Worm (Caenorhabditis elegans) whole organism, late embryonic: Measurements from ENCODE around the gene ssp-34.

Experiments
- F13H6.1 ChIP-seq: sonication (generic microtip); optimal IDR thresholded peaks from 2 replicates; lab custom pipeline; 2016; ENCODE audit warnings: missing genetic modification characterization, missing compliant biosample characterization
- ahr-1 ChIP-seq: sonication (generic microtip); optimal IDR thresholded peaks from 2 replicates; lab custom pipeline; 2016; ENCODE audit warnings: missing genetic modification characterization, missing compliant biosample characterization
- ama-1 ChIP-seq: fragments of 150-350 bp; optimal IDR thresholded peaks from 2 replicates; lab custom pipeline; 2014
- ceh-14 ChIP-seq: sonication (generic microtip); optimal IDR thresholded peaks from 2 replicates; lab custom pipeline; 2016; ENCODE audit warnings: missing genotype, missing genetic modification characterization, missing compliant biosample characterization
- ceh-19 ChIP-seq: fragments of 200-800 bp; sonication (Bioruptor generic); optimal IDR thresholded peaks from 2 replicates; lab custom pipeline; 2018; ENCODE audit warnings: mild to moderate bottlenecking, missing genetic modification characterization, missing compliant biosample characterization
- ceh-2 ChIP-seq: sonication (generic microtip); optimal IDR thresholded peaks from 2 replicates; lab custom pipeline; 2016; ENCODE audit warnings: missing genotype, missing genetic modification characterization, missing compliant biosample characterization
- ceh-31 ChIP-seq: sonication (generic microtip); optimal IDR thresholded peaks from 2 replicates; lab custom pipeline; 2016; ENCODE audit warnings: missing genetic modification characterization, missing compliant biosample characterization
- ceh-34 ChIP-seq: sonication (generic microtip); optimal IDR thresholded peaks from 2 replicates; lab custom pipeline; 2016; ENCODE audit warnings: mild to moderate bottlenecking, missing genetic modification characterization, missing compliant biosample characterization
- ceh-45 ChIP-seq: fragments of 200-800 bp; sonication (Bioruptor generic); IDR thresholded peaks from 2 replicates; pipeline ENCODE4 v1.3.6; 2022; ENCODE audit warnings: missing genetic modification reagents, missing genetic modification characterization, missing compliant biosample characterization
- ceh-48 ChIP-seq: sonication (generic microtip); optimal IDR thresholded peaks from 2 replicates; lab custom pipeline; 2016; ENCODE audit warnings: missing genetic modification characterization, inconsistent platforms, missing compliant biosample characterization
- che-1 ChIP-seq: sonication (generic microtip); optimal IDR thresholded peaks from 2 replicates; lab custom pipeline; 2016; ENCODE audit warnings: mild to moderate bottlenecking, missing genetic modification characterization, missing compliant biosample characterization
- dmd-4 ChIP-seq: sonication (generic microtip); optimal IDR thresholded peaks from 2 replicates; lab custom pipeline; 2016; ENCODE audit warnings: borderline replicate concordance, missing genetic modification characterization, missing compliant biosample characterization
- elt-2 ChIP-seq: sonication (generic microtip); optimal IDR thresholded peaks from 2 replicates; lab custom pipeline; 2016; ENCODE audit warnings: missing genetic modification reagents, missing genetic modification characterization, missing compliant biosample characterization
- elt-4 ChIP-seq: sonication (generic microtip); optimal IDR thresholded peaks from 2 replicates; lab custom pipeline; 2016; ENCODE audit warnings: missing genetic modification characterization, missing compliant biosample characterization
- eyg-1 ChIP-seq: sonication (generic microtip); optimal IDR thresholded peaks from 2 replicates; lab custom pipeline; 2016; ENCODE audit warnings: missing genotype, missing genetic modification characterization, missing compliant biosample characterization
- fax-1 ChIP-seq: sonication (generic microtip); optimal IDR thresholded peaks from 2 replicates; lab custom pipeline; 2016; ENCODE audit warnings: missing genotype, missing genetic modification characterization, missing compliant biosample characterization
- fkh-6 ChIP-seq: sonication (generic microtip); optimal IDR thresholded peaks from 2 replicates; lab custom pipeline; 2016; ENCODE audit warnings: missing genetic modification characterization, missing compliant biosample characterization
- gmeb-2 ChIP-seq: sonication (generic microtip); optimal IDR thresholded peaks from 2 replicates; lab custom pipeline; 2016; ENCODE audit warnings: missing genetic modification characterization, inconsistent platforms, missing compliant biosample characterization
- hlh-6 ChIP-seq: sonication (generic microtip); optimal IDR thresholded peaks from 2 replicates; lab custom pipeline; 2016; ENCODE audit warnings: missing genotype, missing genetic modification characterization, missing compliant biosample characterization
- hlh-8 ChIP-seq: sonication (generic microtip); optimal IDR thresholded peaks from 2 replicates; lab custom pipeline; 2016; ENCODE audit warnings: missing genotype, missing genetic modification characterization, missing compliant biosample characterization
- mec-3 ChIP-seq: sonication (generic microtip); optimal IDR thresholded peaks from 2 replicates; lab custom pipeline; 2016; ENCODE audit warnings: borderline replicate concordance, missing genetic modification characterization, missing compliant biosample characterization
- nhr-232 ChIP-seq: sonication (generic microtip); optimal IDR thresholded peaks from 2 replicates; lab custom pipeline; 2016; ENCODE audit warnings: missing genetic modification characterization, missing compliant biosample characterization
- odd-2 ChIP-seq: sonication (generic microtip); optimal IDR thresholded peaks from 2 replicates; lab custom pipeline; 2017; ENCODE audit warnings: antibody characterized with exemption, mild to moderate bottlenecking, missing genetic modification characterization, missing compliant biosample characterization
- pat-9 ChIP-seq: fragments of 200-800 bp; sonication (Bioruptor generic); optimal IDR thresholded peaks from 2 replicates; lab custom pipeline; 2018; ENCODE audit warnings: mild to moderate bottlenecking, missing genetic modification characterization, moderate library complexity, missing compliant biosample characterization
- pax-1 ChIP-seq: fragments of 150-350 bp; optimal IDR thresholded peaks from 2 replicates; lab custom pipeline; 2014; ENCODE audit warnings: missing biosample characterization, missing genetic modification characterization
- pros-1 ChIP-seq: fragments of 150-350 bp; optimal IDR thresholded peaks from 2 replicates; lab custom pipeline; 2014; ENCODE audit warnings: missing biosample characterization, missing genetic modification reagents, missing genetic modification characterization
- syd-9 ChIP-seq: sonication (generic microtip); optimal IDR thresholded peaks from 2 replicates; lab custom pipeline; 2016; ENCODE audit warnings: mild to moderate bottlenecking, missing genetic modification characterization, moderate library complexity, missing compliant biosample characterization
- tbx-2 ChIP-seq: sonication (generic microtip); optimal IDR thresholded peaks from 2 replicates; lab custom pipeline; 2016; ENCODE audit warnings: missing genetic modification characterization, missing compliant biosample characterization
- tbx-7 ChIP-seq: sonication (generic microtip); optimal IDR thresholded peaks from 2 replicates; lab custom pipeline; 2016; ENCODE audit warnings: missing genotype, missing genetic modification characterization, missing compliant biosample characterization
- ttx-3 ChIP-seq: sonication (generic microtip); optimal IDR thresholded peaks from 2 replicates; lab custom pipeline; 2016; ENCODE audit warnings: missing genetic modification reagents, missing genetic modification characterization, missing compliant biosample characterization
- unc-42 ChIP-seq: sonication (generic microtip); optimal IDR thresholded peaks from 2 replicates; lab custom pipeline; 2016; ENCODE audit warnings: missing genotype, missing genetic modification characterization, missing compliant biosample characterization
- unc-55 ChIP-seq: sonication (generic microtip); optimal IDR thresholded peaks from 2 replicates; lab custom pipeline; 2017; ENCODE audit warnings: missing biosample characterization, missing genetic modification reagents, missing genetic modification characterization
- unc-86 ChIP-seq: sonication (generic microtip); optimal IDR thresholded peaks from 2 replicates; lab custom pipeline; 2016; ENCODE audit warnings: missing genetic modification characterization, missing compliant biosample characterization

ssp-34 gene

DNA sequence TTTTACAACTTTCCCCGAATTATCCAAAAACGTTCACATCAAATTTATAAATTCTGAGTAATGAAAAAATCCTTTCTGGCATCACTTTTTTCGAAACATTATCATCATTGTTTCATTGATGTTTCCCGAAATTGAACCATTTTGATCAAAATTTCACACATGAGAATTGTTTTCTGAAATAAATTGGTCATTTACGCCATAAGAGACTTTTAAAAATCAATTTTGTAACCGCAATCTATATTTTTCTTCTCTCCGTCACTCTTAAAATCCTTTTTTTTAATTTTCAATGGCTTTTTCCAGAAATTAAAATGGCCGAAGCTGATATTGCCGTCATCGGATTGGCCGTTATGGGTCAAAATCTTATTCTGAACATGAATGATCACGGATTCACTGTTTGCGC lies 31.0 kb upstream of the ssp-34 start, which contains the start of gene T25B9.9:
Gene T25B9.9, plus strand, starts transcription at position 301 of the 400 bp plus-strand sequence.
- TF ChIP-seq gmeb-2 (tag; lab: Kevin White, UChicago) (no peak), eyg-1 (tag; lab: Kevin White, UChicago) (no peak), fax-1 (tag; lab: Kevin White, UChicago) (no peak), odd-2 (tag; lab: Kevin White, UChicago) (no peak), nhr-232 (tag; lab: Kevin White, UChicago) (no peak)

DNA sequence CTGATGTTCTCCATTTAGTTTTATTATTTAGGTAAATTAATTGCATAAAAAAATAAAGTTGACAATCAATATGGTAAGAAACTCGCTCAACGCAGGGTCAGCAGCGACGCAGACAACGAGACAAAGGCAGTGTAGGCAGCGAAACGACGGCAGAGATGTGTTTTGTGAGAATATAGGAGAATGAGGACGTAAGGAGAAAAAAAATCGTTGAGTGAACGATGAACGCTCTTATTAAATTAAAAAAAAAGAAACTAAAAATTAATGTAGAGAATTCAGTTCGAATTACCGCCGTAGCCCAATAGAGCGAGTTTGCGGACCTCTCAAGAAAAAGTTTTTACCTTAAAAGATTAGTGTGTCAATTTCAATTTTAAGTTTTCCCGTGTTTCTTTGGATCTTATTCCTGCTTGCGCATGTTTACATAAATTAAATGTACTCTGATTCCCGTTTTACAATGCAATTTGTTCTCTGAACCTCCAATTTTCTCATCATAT lies 29.8 kb upstream of the ssp-34 start, which contains the start of gene T25B9.8:
Gene T25B9.8, minus strand, starts transcription at position 51 of the 491 bp plus-strand sequence.
- TF ChIP-seq unc-42 (peak; percentile 33), fkh-6 (tag; lab: Kevin White, UChicago) (no peak)

DNA sequence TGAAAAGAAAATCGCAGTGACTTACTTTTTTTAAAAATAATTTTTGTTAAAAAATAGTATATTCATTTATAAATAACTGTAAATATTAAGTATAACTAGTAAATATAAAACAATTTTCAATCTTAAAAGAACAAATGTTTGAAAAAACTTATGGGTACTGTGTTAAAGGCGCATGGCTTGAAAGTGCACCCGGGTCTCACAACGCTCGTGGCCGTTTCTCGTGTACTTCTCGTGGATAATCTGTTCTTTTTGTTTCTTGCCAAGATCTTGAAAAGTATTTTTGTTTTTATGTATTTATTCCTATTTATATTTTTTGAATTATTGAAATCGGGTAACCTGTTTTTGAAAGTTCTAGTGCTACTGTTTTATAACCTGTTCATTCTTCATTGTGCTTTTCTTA lies 27.7 kb upstream of the ssp-34 start:
- TF ChIP-seq tbx-2 (tag; lab: Kevin White, UChicago) (no peak), ama-1 (lab: Kevin White, UChicago) (no peak), ceh-45 (GFP tag; lab: Robert Waterston, UW) (no peak), ttx-3 (no peak), odd-2 (tag; lab: Kevin White, UChicago) (no peak), unc-86 (tag; lab: Kevin White, UChicago) (no peak), che-1 (tag; lab: Kevin White, UChicago) (no peak), pax-1 (tag; lab: Kevin White, UChicago) (no peak), elt-4 (tag; lab: Kevin White, UChicago) (no peak), tbx-7 (tag; lab: Kevin White, UChicago) (no peak), ahr-1 (tag; lab: Kevin White, UChicago) (no peak), unc-55 (GFP tag; lab: Kevin White, UChicago) (no peak), ceh-34 (no peak), hlh-6 (tag; lab: Kevin White, UChicago) (no peak), dmd-4 (no peak), eyg-1 (tag; lab: Kevin White, UChicago) (no peak), ceh-14 (tag; lab: Kevin White, UChicago) (no peak), ceh-48 (tag; lab: Kevin White, UChicago) (no peak), unc-42 (no peak), fax-1 (tag; lab: Kevin White, UChicago) (no peak)

DNA sequence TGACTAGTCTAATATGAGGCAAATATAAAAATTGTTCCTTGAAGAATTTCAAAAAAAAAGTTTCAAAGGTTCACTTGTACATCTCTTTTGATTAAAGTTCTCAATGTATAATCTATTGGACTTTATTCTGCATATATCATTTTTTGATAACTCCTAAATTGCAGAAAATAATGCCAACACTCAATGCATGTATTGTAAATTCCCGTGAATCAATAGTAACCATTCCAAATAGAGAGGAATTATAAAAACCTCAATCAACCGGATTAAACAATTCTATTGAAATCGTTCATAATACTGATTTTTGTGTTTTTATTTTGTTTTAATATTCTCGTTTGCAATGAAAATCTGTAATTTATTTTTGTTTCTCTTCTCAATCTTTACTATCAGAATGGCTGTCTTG lies 26.7 kb upstream of the ssp-34 start, which contains the start of gene T25B9.12:
Gene T25B9.12, plus strand, starts transcription at position 301 of the 400 bp plus-strand sequence.
- no peak for TF ChIP-seq elt-2
- no peak for TF ChIP-seq ceh-31 (tag; lab: Kevin White, UChicago)
- TF ChIP-seq hlh-8 (tag; lab: Kevin White, UChicago), result no peak
- TF ChIP-seq, all 69 proteins: peak for 0

DNA sequence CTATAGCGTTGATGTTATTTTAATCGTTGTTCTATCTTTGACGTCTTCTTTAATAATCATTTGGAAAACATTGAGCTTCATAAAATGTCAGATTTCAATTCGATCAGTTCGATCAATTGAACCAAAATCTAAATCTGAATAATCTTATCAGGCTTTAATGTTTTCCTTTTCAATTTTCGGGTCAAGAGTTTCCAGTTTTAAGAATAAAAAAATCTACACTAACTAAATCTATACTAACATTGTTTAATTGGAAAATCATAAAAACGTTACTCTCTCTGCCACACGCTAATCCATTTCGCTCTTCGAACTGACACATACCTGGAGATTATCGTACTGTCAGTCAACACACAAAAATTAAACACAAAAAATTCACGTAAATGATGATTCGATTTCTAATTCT lies 25.8 kb upstream of the ssp-34 start, which contains the start of gene T25B9.11:
Gene T25B9.11, plus strand, starts transcription at position 301 of the 400 bp plus-strand sequence.
- TF ChIP-seq unc-55 (GFP tag; lab: Kevin White, UChicago) (no peak), dmd-4 (no peak), hlh-8 (tag; lab: Kevin White, UChicago) (no peak), pros-1 (no peak), ceh-2 (no peak), pat-9 (tag; lab: Kevin White, UChicago) (no peak), ceh-19 (GFP tag; lab: Kevin White, UChicago) (no peak), odd-2 (tag; lab: Kevin White, UChicago) (no peak), F13H6.1 (tag; lab: Kevin White, UChicago) (no peak), syd-9 (tag; lab: Kevin White, UChicago) (no peak)

DNA sequence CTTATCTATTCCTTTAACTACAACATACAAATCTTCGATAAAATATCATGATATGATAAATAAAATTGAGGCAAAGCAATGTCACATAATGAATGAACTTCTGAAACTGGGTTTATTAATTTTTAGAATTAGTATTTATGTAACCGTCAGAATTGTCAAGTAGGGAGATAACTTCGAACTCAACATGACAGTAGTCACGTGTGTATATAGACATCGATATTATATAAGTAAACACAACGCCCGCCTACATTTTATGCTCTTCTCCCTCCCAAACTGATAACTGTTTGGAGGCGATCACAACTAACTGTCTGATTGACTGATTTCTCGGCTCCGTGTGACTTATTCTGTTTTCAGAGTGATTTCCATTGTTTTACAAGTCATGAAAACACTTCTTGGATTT lies 22.9 kb upstream of the ssp-34 start, which contains the start of gene ugt-54:
Gene ugt-54, plus strand, starts transcription at position 355 of the 400 bp plus-strand sequence.
- TF ChIP-seq elt-2, result peak; percentile 83
- TF ChIP-seq mec-3 (tag; lab: Kevin White, UChicago), result no peak
- TF ChIP-seq, all 69 proteins: peak for 1
